Fruit fly (Drosophila melanogaster) ovary, adult (tissue): ENCODE measurements around the gene peg.
A peak's percentile ranks its signal among the peaks of the same experiment; 100 is the strongest.

Experiments used
- CG17801 ChIP-seq: fragments of 200-800 bp; optimal IDR thresholded peaks from 2 replicates; lab custom pipeline; 2019; ENCODE audit warnings: missing biosample characterization, mild to moderate bottlenecking, missing genetic modification characterization, moderate library complexity; ENCODE audit not compliant: partially characterized antibody

Gene peg

DNA sequence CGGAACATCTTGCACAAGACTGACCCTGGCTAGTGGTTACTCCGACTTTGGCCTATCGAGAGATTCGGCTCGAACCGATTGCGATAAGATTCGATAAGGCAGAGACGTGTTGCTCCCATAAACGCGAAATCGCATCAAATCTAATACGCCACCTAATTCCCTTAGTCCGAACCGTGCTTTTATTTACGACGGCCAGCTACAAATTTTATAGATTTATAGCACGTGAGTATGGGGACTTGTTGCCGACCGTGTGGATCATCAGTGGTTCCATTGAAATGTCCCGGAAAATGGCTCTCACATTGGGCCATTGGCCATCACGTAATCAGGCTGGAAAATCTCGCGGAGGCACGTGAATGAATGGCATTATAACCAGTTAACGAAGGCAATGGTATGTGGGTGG is 17.0 kb downstream of the peg start, which contains the start of gene Alp5:
Gene Alp5, minus strand, starts transcription at position 24 of the 400 bp plus-strand sequence.
- no peak for TF ChIP-seq CG17801 (GFP tag; lab: Kevin White, UChicago)

DNA sequence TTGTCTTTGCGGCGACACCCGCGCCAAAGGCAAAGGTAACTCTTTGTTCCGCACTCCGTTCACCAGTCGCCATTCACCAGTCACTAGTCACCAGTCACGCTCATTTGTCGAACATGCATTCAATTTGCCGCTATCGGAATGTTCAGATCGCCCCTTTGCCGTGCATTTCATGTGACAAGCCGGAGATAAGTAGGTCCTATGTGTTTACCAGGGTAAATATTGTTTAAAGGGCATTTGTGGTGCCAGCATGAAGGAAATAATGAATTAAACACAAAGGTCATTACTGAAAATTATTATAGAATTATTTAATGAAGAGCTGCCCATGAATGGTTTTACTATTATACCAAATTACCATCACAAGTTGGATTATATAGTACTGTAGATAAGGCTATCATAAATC is 22.8 kb downstream of the peg start:
- no peak for TF ChIP-seq CG17801 (GFP tag; lab: Kevin White, UChicago)

DNA sequence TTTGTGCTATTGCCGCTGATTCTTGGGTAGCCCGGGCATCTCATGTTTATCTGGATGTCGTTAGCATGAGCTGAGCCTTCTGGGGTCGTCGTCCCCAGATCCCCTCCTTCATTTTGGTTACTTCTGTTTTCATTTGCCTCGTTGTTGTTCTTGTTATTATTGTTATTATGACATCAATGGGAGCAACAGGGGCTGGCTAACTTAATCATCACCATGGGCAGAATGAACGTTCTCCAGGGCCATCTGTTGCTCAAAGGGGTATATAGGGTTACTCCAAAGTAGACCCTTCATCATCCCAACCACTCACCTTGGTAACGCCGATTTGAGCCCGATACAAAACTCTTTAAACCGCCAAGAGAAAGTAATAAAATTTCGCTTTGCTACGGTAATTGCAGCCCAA is 25.6 kb downstream of the peg start:
- TF ChIP-seq CG17801 (GFP tag; lab: Kevin White, UChicago) = no peak

DNA sequence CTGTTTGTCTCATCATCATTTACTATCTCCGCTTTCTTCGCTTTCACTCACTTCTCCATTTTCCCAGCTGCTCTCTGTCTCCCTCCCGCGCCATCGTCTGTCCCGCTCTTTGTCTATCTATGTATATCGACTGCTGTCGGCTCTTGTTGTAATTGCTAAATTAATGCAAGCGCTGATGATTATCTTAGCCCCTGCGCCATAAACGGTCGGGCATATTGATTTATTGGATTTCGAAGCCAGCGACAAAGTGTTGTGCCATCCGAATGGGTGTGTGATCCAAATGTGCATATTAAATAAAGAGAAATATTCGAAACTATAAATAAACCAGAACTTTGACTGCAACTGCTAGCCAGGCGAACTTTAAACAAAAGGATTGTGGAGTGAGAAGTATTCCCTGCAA is 33.6 kb downstream of the peg start:
- TF ChIP-seq CG17801 (GFP tag; lab: Kevin White, UChicago) = no peak

DNA sequence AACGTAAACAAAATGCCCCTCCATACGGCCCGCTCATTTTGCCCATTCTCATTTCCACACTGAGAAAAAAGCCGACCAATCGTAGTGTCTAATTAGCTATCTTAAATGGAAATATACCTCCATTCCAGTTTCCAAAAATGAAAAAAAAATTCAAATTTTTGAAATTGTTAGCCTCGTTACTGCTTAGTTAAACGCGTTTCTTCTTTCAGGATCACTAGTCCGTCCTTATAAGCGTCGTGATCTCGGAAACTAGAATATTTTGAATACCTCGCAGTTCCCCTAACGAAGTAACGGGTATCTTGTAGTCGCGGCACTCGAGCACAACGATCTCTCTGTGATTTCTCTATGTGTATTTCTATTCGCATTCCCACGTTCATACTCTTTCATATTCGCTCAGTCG is 34.3 kb downstream of the peg start:
- TF ChIP-seq CG17801 (GFP tag; lab: Kevin White, UChicago) = peak; percentile 35

DNA sequence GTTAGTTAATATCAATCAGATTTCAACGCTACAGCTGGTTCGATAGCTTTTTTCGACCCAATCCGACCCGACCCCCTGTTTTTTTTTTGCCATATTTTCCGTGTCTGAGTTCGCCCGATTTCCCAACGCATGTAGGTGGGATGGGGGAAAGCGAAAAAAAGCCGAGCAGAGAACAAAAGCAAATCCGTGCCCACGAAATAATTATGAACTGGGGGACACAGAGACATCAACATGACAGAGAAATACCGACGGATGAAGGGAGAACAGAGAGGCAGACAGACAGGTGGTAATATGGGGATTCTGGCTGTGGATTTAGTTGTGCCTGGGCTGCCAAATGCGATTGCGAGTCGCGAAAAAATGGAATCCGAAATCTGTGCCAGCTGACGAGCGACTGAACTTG is 34.9 kb downstream of the peg start:
- no peak for TF ChIP-seq CG17801 (GFP tag; lab: Kevin White, UChicago)

DNA sequence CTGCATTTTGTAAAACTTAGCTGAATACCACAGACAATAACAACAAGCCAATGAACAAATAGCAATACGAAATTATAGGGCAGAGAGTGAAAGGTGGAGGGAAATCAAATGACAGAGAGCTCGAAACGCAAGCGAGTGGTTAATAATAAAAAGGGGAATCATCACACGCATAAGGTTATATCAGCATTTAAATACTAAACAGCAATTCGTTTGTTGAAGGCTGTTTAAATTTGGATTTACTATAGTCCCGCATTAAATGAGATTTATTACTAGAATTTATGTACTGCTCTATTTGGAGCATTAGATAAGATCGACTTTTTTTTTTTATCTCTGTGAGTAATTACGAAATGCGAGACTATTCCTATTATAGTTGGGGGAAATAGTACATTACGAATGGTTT is 35.4 kb downstream of the peg start:
- no peak for TF ChIP-seq CG17801 (GFP tag; lab: Kevin White, UChicago)

DNA sequence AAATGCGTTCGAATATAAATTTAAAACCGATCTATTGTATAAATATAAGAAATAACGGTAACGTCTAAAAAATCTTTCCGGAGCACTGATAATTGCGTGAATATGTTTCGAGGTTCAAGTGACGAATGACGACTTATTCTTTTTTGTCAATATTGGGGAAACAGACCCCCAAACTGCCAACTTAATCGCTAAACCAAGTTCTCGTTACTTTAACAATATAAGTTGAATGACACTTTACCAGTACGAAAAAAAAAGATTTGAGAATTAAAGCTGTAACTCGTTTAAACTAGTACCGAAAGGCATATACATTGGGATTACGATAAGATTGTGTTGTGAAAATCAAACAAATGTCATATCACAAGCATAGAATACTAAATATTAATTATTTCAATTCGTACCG is 36.1 kb downstream of the peg start, which contains the start of gene CG43446:
Gene CG43446, minus strand, starts transcription at position 101 of the 400 bp plus-strand sequence.
- no peak for TF ChIP-seq CG17801 (GFP tag; lab: Kevin White, UChicago)

DNA sequence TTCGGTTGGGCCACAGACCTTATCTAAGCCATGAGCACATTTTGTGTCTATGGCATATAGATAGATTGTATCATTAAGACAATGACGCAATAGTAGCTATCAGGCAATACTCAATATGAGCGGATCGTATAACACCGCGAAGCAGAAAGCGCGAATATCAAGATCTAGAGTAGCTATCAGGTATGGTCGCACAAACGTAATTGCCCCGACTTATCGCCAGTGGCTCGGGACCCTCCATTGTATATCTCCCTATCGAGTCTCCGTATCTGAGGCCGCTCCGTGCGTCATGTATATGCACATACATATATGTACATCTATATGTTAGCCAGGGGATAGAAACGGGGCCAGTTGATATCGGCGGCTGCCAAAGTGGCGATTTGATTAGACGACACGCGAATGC is 38.4 kb downstream of the peg start:
- TF ChIP-seq CG17801 (GFP tag; lab: Kevin White, UChicago) = no peak

DNA sequence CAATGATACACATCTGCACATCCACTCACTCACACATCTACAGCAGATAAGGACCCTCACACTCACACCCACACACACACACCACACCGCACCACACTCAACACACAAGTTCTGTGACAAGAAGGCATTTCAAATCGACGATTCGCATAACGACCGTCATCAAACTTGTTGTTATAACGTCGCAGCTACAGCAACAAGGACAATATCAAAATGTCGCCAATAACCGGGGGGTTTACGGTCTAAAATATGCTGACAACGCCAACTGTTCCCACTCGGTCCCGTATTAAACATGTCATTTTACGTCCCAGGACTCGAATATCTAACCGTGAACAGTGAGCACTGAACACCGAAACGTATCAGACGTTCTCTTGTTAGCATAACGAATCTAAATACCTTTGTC is 39.1 kb downstream of the peg start:
- TF ChIP-seq CG17801 (GFP tag; lab: Kevin White, UChicago) = no peak

DNA sequence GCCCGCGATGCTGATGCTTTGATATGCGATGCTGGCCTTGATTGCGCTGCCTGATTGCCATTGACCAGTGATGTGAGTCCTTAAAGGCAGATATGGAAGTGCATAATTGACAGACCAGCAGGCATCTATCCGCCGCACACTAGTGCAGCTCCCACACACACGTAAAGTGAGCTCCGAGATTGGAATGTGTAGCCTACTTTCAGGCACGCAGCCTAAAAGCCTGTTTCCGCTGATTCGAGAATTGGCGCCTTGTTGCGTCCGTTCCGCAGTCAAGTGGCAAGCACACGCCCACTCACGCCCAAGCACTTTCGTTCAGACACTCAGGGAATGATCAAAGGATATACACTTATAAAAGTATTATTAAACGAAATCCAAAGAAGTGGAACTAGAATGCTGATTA is 39.9 kb downstream of the peg start:
- TF ChIP-seq CG17801 (GFP tag; lab: Kevin White, UChicago) = no peak

DNA sequence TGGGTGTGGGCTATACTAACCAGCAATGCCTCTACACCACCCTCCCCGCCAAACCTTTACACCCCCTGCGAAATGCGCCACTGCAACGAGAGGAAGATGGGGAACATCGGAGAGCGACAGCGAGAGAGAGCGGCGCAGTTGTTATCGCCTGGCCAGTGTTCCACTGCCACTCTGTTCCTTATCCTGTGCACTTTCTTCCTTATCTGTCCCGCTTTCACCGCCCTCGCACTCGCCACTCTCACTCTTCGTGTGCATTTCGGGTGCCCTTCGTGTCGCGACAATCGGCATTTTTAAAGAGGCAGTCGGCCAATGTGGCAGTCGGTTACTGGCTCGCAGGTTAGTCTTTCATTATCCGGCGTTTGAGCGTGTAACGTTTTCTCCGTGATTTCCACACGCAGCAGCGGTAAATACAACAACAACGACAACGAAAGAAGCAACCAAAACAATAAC is 46.1 kb downstream of the peg start, which contains the start of gene Calx:
Gene Calx, plus strand, starts transcription at position 338 of the 450 bp plus-strand sequence.
- no peak for TF ChIP-seq CG17801 (GFP tag; lab: Kevin White, UChicago)

DNA sequence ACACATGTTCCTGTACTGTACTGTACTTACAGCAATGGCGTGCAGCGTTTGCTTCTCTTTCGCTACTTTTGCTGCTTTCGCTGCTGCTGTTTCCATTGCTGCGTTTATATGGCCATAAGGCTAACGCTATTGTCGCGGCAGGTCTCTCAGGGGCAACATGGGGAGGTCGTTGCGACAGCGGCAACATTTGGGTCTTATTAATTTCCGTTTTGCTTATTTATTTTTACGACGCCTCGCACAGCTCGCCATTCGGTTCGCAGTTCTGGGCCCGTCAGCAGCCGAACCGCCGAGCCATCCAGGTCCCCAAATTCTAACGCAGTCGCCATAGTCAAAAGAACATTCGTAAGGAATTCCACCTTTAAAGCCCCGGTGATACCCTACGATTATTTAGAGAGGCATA is 47.3 kb downstream of the peg start:
- TF ChIP-seq CG17801 (GFP tag; lab: Kevin White, UChicago) = no peak
